Fruit fly (Drosophila melanogaster) whole organism, wandering third instar larva: ENCODE results near the gene CG43249.

Experiments used
- CG9705 ChIP-seq: fragments of 200-800 bp; sonication (Bioruptor generic); optimal IDR thresholded peaks from 2 replicates; lab custom pipeline; 2018; ENCODE audit warnings: missing biosample characterization, mild to moderate bottlenecking, missing genetic modification characterization
- Hnf4 ChIP-seq: fragments of 200-800 bp; sonication (Bioruptor generic); optimal IDR thresholded peaks from 2 replicates; lab custom pipeline; 2016; ENCODE audit warnings: missing biosample characterization, mild to moderate bottlenecking, missing genetic modification characterization
- Jra ChIP-seq: sonication (Bioruptor generic); optimal IDR thresholded peaks from 2 replicates; lab custom pipeline; 2016; ENCODE audit warnings: missing biosample characterization, missing genetic modification characterization
- N ChIP-seq: fragments of >200 bp; optimal IDR thresholded peaks from 2 replicates; lab custom pipeline; 2018; ENCODE audit warnings: missing biosample characterization, missing external identifiers, missing genetic modification characterization
- Rel ChIP-seq, 2 experiments: fragments of 200-800 bp; sonication (Bioruptor generic) in 1 of 2; optimal IDR thresholded peaks; 2 replicates in 1 of 2; 3 replicates in 1 of 2; lab custom pipeline; 2016 to 2019; ENCODE audit warnings: mild to moderate bottlenecking in 2 of 2, missing biosample characterization in 2 of 2, missing genetic modification characterization in 2 of 2, moderate library complexity in 1 of 2
- ey ChIP-seq: fragments of 200-800 bp; sonication (Bioruptor generic); optimal IDR thresholded peaks from 2 replicates; lab custom pipeline; 2016; ENCODE audit warnings: missing biosample characterization, missing genetic modification characterization
- h ChIP-seq: fragments of 200-800 bp; sonication (Bioruptor generic); optimal IDR thresholded peaks from 3 replicates; lab custom pipeline; 2016; ENCODE audit warnings: missing biosample characterization, mild to moderate bottlenecking, missing genetic modification characterization
- pan ChIP-seq: fragments of >200 bp; optimal IDR thresholded peaks from 2 replicates; lab custom pipeline; 2017
- psq ChIP-seq: fragments of 200-800 bp; sonication (Bioruptor generic); optimal IDR thresholded peaks from 3 replicates; lab custom pipeline; 2017; ENCODE audit warnings: missing biosample characterization, mild to moderate bottlenecking, missing genetic modification characterization, moderate library complexity
- usp ChIP-seq: fragments of >200 bp; optimal IDR thresholded peaks from 2 replicates; lab custom pipeline; 2017; ENCODE audit warnings: missing biosample characterization, missing genetic modification characterization
- woc ChIP-seq: sonication (Bioruptor generic); optimal IDR thresholded peaks from 2 replicates; lab custom pipeline; 2016; ENCODE audit warnings: missing biosample characterization, mild to moderate bottlenecking, missing genetic modification characterization

dm6 chr3L:16268106-16268733, 35.9 kb upstream of the CG43249 start, which contains the start of gene CG4950:
- TF ChIP-seq Jra (no peak), h (GFP tag; lab: Kevin White, UChicago) (no peak), woc (no peak), psq (GFP tag; lab: Kevin White, UChicago) (no peak), pan (no peak), usp (no peak), Hnf4 (GFP tag; lab: Kevin White, UChicago) (no peak), N (GFP tag; lab: Kevin White, UChicago) (no peak), ey (no peak), Rel (GFP tag; optimal IDR thresholded peaks at IDR 0.05; lab: Kevin White, UChicago) (no peak), Rel (tag; optimal IDR thresholded peaks at IDR 0.05; lab: Kevin White, UChicago) (no peak), CG9705 (GFP tag; lab: Kevin White, UChicago) (no peak)
